Fruit fly (Drosophila melanogaster): ENCODE data around the gene CG34281.

Gene CG34281

dm6 chr3R:17624549-17624948, 11.9 kb downstream of the CG34281 start:
- TF ChIP-seq CTCF (optimal IDR thresholded peaks at IDR 0.05) (no peak), CG8478 (optimal IDR thresholded peaks at IDR 0.05) (no peak)

dm6 chr3R:17624968-17625367, 12.3 kb downstream of the CG34281 start, which contains the start of gene AttD:
Gene AttD (plus strand): TSS chr3R:17625268.
- no peak for TF ChIP-seq CTCF (optimal IDR thresholded peaks at IDR 0.05)
- TF ChIP-seq CG8478 (optimal IDR thresholded peaks at IDR 0.05) = no peak

dm6 chr3R:17626827-17627226, 14.1 kb downstream of the CG34281 start, which contains the start of gene CG14325:
Gene CG14325 (plus strand): TSS chr3R:17627127.
- no peak for TF ChIP-seq CG8478 (optimal IDR thresholded peaks at IDR 0.05)
- no peak for TF ChIP-seq CTCF (optimal IDR thresholded peaks at IDR 0.05)

- TF ChIP-seq CTCF (optimal IDR thresholded peaks at IDR 0.05) (no peak), CG8478 (optimal IDR thresholded peaks at IDR 0.05) (no peak)
Measured at dm6 chr3R:17630417-17630816, 17.7 kb downstream of the CG34281 start, which contains the start of gene CG43175. Gene CG43175 (plus strand): TSS chr3R:17630717.

dm6 chr3R:17631176-17631865, 18.6 kb downstream of the CG34281 start:
- TF ChIP-seq CG8478 (optimal IDR thresholded peaks at IDR 0.05) = no peak
- no peak for TF ChIP-seq CTCF (optimal IDR thresholded peaks at IDR 0.05)

dm6 chr3R:17644019-17644418, 31.3 kb downstream of the CG34281 start:
- TF ChIP-seq CTCF (optimal IDR thresholded peaks at IDR 0.05) (no peak), CG8478 (optimal IDR thresholded peaks at IDR 0.05) (no peak)

dm6 chr3R:17645239-17645638, 32.6 kb downstream of the CG34281 start:
- no peak for TF ChIP-seq CTCF (optimal IDR thresholded peaks at IDR 0.05)

dm6 chr3R:17646102-17647050, 33.7 kb downstream of the CG34281 start:
- TF ChIP-seq CTCF (optimal IDR thresholded peaks at IDR 0.05) = no peak
- TF ChIP-seq CG8478 (optimal IDR thresholded peaks at IDR 0.05) = no peak

dm6 chr3R:17647444-17647843, 34.8 kb downstream of the CG34281 start, which contains the start of gene CG14322:
Gene CG14322 (plus strand): TSS chr3R:17647679.
- TF ChIP-seq CG8478 (optimal IDR thresholded peaks at IDR 0.05) (no peak), CTCF (optimal IDR thresholded peaks at IDR 0.05) (no peak)

dm6 chr3R:17653879-17654278, 41.2 kb downstream of the CG34281 start:
- TF ChIP-seq CG8478 (optimal IDR thresholded peaks at IDR 0.05) (no peak), CTCF (optimal IDR thresholded peaks at IDR 0.05) (no peak)

dm6 chr3R:17655040-17655439, 42.4 kb downstream of the CG34281 start:
- no peak for TF ChIP-seq CTCF (optimal IDR thresholded peaks at IDR 0.05)
- TF ChIP-seq CG8478 (optimal IDR thresholded peaks at IDR 0.05) = no peak

dm6 chr3R:17656923-17657322, 44.2 kb downstream of the CG34281 start:
- TF ChIP-seq CTCF (optimal IDR thresholded peaks at IDR 0.05) (no peak), CG8478 (optimal IDR thresholded peaks at IDR 0.05) (no peak)
